Fruit fly (Drosophila melanogaster): ENCODE measurements around the gene ex.

Gene ex

dm6 chr2L:478749-479482, 47.9 kb downstream of the ex start (continued):
- TF ChIP-seq CG3407 (GFP tag; optimal IDR thresholded peaks at IDR 0.05) (no peak), CG8924 (tag; optimal IDR thresholded peaks at IDR 0.05) (peak; percentile 8), esg (GFP tag; conservative IDR thresholded peaks at IDR 0.05) (no peak), seq (GFP tag; IDR thresholded peaks at IDR 0.05) (no peak), ATbp (GFP tag; optimal IDR thresholded peaks at IDR 0.05) (peak; percentile 8), amos (GFP tag; IDR thresholded peaks at IDR 0.05; ENCODE audit: partially characterized antibody) (no peak), org-1 (GFP tag; optimal IDR thresholded peaks at IDR 0.05) (no peak), CG7745 (tag; optimal IDR thresholded peaks at IDR 0.05) (no peak), Camta (GFP tag; optimal IDR thresholded peaks at IDR 0.05) (no peak), CG6654 (GFP tag; optimal IDR thresholded peaks at IDR 0.05) (no peak), NfI (GFP tag; optimal IDR thresholded peaks at IDR 0.05) (no peak), Dbx (GFP tag; IDR thresholded peaks at IDR 0.05) (no peak), Bgb (GFP tag; IDR thresholded peaks at IDR 0.05; ENCODE audit: partially characterized antibody) (no peak), Oli (tag; optimal IDR thresholded peaks at IDR 0.05) (no peak), unc-4 (GFP tag; IDR thresholded peaks at IDR 0.05; ENCODE audit: partially characterized antibody) (no peak), vvl (GFP tag; IDR thresholded peaks at IDR 0.05) (no peak), nom (GFP tag; optimal IDR thresholded peaks at IDR 0.05) (peak; percentile 100), CG7372 (GFP tag; IDR thresholded peaks at IDR 0.05) (no peak), Eip74EF (GFP tag; optimal IDR thresholded peaks at IDR 0.05) (peak in 1 of 2 experiments; percentile 68), vnd (GFP tag; IDR thresholded peaks at IDR 0.05; ENCODE audit: partially characterized antibody) (no peak), CG17612 (GFP tag; IDR thresholded peaks at IDR 0.05) (no peak), CG10543 (GFP tag; optimal IDR thresholded peaks at IDR 0.05) (peak; percentile 96), CG13296 (GFP tag; optimal IDR thresholded peaks at IDR 0.05) (peak; percentile 76), nerfin-2 (GFP tag; IDR thresholded peaks at IDR 0.05; ENCODE audit: partially characterized antibody) (no peak), Ssrp (tag; optimal IDR thresholded peaks at IDR 0.05) (no peak), CG12744 (GFP tag; optimal IDR thresholded peaks at IDR 0.05) (peak; percentile 0), Dek (tag; optimal IDR thresholded peaks at IDR 0.05) (peak; percentile 43), CG4360 (GFP tag; IDR thresholded peaks at IDR 0.05) (no peak), psq (GFP tag; optimal IDR thresholded peaks at IDR 0.05) (no peak), PHDP (tag; optimal IDR thresholded peaks at IDR 0.05) (peak; percentile 47), da (GFP tag; optimal IDR thresholded peaks at IDR 0.05) (peak; percentile 55), Dfd (GFP tag; optimal IDR thresholded peaks at IDR 0.05) (no peak), CG7928 (GFP tag; optimal IDR thresholded peaks at IDR 0.05) (peak; percentile 16), Dref (GFP tag; IDR thresholded peaks at IDR 0.05) (no peak), br (optimal IDR thresholded peaks at IDR 0.05) (no peak), CG11560 (tag; IDR thresholded peaks at IDR 0.05) (no peak), Hr78 (GFP tag; optimal IDR thresholded peaks at IDR 0.05) (no peak), CG9727 (GFP tag; optimal IDR thresholded peaks at IDR 0.05) (peak; percentile 11), danr (GFP tag; IDR thresholded peaks at IDR 0.05) (no peak), CG4707 (GFP tag; optimal IDR thresholded peaks at IDR 0.05) (no peak), CG13624 (GFP tag; optimal IDR thresholded peaks at IDR 0.05) (peak; percentile 41), CG11723 (GFP tag; optimal IDR thresholded peaks at IDR 0.05) (peak; percentile 42), Ptx1 (GFP tag; IDR thresholded peaks at IDR 0.05) (no peak), Dll (GFP tag; IDR thresholded peaks at IDR 0.05; ENCODE audit: partially characterized antibody) (no peak), CG15269 (tag; optimal IDR thresholded peaks at IDR 0.05) (peak; percentile 66), CG17186 (GFP tag; optimal IDR thresholded peaks at IDR 0.05) (no peak), usp (GFP tag; optimal IDR thresholded peaks at IDR 0.05) (no peak), fd96Cb (tag; optimal IDR thresholded peaks at IDR 0.05) (no peak), mirr (GFP tag; optimal IDR thresholded peaks at IDR 0.05) (peak; percentile 94)
